Fruit fly (Drosophila melanogaster) whole organism, embryonic: Measurements from ENCODE around the gene arm.

Experiments
- B-H2 ChIP-seq: fragments of 200-800 bp; sonication (Bioruptor generic); optimal IDR thresholded peaks from 2 replicates; lab custom pipeline; 2018; ENCODE audit warnings: missing biosample characterization, mild to moderate bottlenecking, missing genetic modification characterization
- CG10543 ChIP-seq: fragments of 200-800 bp; sonication (Bioruptor generic); optimal IDR thresholded peaks from 3 replicates; lab custom pipeline; 2017; ENCODE audit warnings: missing biosample characterization, mild to moderate bottlenecking, missing genetic modification characterization, moderate library complexity
- CG10654 ChIP-seq: fragments of 200-800 bp; sonication (Bioruptor generic); optimal IDR thresholded peaks from 2 replicates; lab custom pipeline; 2016; ENCODE audit warnings: missing biosample characterization, missing genetic modification characterization
- CG11398 ChIP-seq: fragments of 200-800 bp; sonication (Bioruptor generic); optimal IDR thresholded peaks from 2 replicates; lab custom pipeline; 2016; ENCODE audit warnings: missing biosample characterization, missing genetic modification characterization
- CG12659 ChIP-seq: fragments of 200-800 bp; sonication (Bioruptor generic); optimal IDR thresholded peaks from 3 replicates; lab custom pipeline; 2017; ENCODE audit warnings: mild to moderate bottlenecking, missing biosample characterization, missing genetic modification reagents, missing genetic modification characterization
- CG14710 ChIP-seq: fragments of 200-800 bp; sonication (Bioruptor generic); optimal IDR thresholded peaks from 3 replicates; lab custom pipeline; 2019; ENCODE audit warnings: missing biosample characterization, mild to moderate bottlenecking, missing genetic modification characterization, moderate library complexity
- CG1603 ChIP-seq: fragments of 200-800 bp; sonication (Bioruptor generic); optimal IDR thresholded peaks from 2 replicates; lab custom pipeline; 2019; ENCODE audit warnings: missing biosample characterization, mild to moderate bottlenecking, missing genetic modification characterization, moderate library complexity
- CG17328 ChIP-seq: fragments of 200-800 bp; sonication (Bioruptor generic); IDR thresholded peaks from 2 replicates; pipeline ENCODE4 v1.3.6; 2022; ENCODE audit warnings: missing biosample characterization, missing genetic modification characterization
- CG17385 ChIP-seq: fragments of 200-800 bp; sonication (Bioruptor generic); optimal IDR thresholded peaks from 3 replicates; lab custom pipeline; 2018; ENCODE audit warnings: missing biosample characterization, mild to moderate bottlenecking, missing genetic modification characterization
- CG3065 ChIP-seq: fragments of 200-800 bp; sonication (Bioruptor generic); optimal IDR thresholded peaks from 2 replicates; lab custom pipeline; 2016; ENCODE audit warnings: missing biosample characterization, missing genetic modification characterization
- CG34376 ChIP-seq: fragments of 200-800 bp; sonication (Bioruptor generic); optimal IDR thresholded peaks from 2 replicates; lab custom pipeline; 2018; ENCODE audit warnings: missing biosample characterization, mild to moderate bottlenecking, missing genetic modification characterization
- CG4854 ChIP-seq: fragments of 200-800 bp; sonication (Bioruptor generic); optimal IDR thresholded peaks from 2 replicates; lab custom pipeline; 2016; ENCODE audit warnings: missing biosample characterization, missing genetic modification characterization, inconsistent platforms
- CG5180 ChIP-seq: fragments of 200-800 bp; sonication (Bioruptor generic); optimal IDR thresholded peaks from 3 replicates; lab custom pipeline; 2017; ENCODE audit warnings: missing biosample characterization, missing genetic modification characterization, mild to moderate bottlenecking, moderate library complexity, missing genetic modification reagents
- CG6791 ChIP-seq: fragments of 200-800 bp; sonication (Bioruptor generic); IDR thresholded peaks from 3 replicates; pipeline ENCODE4 v1.3.6; 2022; ENCODE audit warnings: missing biosample characterization, missing genetic modification characterization; ENCODE audit not compliant: partially characterized antibody
- CG7987 ChIP-seq: fragments of 200-800 bp; sonication (Bioruptor generic); optimal IDR thresholded peaks from 2 replicates; lab custom pipeline; 2018; ENCODE audit warnings: missing biosample characterization, mild to moderate bottlenecking, missing genetic modification characterization, moderate library complexity
- CG8359 ChIP-seq: fragments of 200-800 bp; sonication (Bioruptor generic); optimal IDR thresholded peaks from 2 replicates; lab custom pipeline; 2017; ENCODE audit warnings: missing biosample characterization, mild to moderate bottlenecking, missing genetic modification characterization, borderline replicate concordance
- CG8388 ChIP-seq: fragments of 200-800 bp; sonication (Bioruptor generic); optimal IDR thresholded peaks from 2 replicates; lab custom pipeline; 2019; ENCODE audit warnings: missing biosample characterization, mild to moderate bottlenecking, missing genetic modification characterization, moderate library complexity
- CG8765 ChIP-seq: fragments of 200-800 bp; sonication (Bioruptor generic); IDR thresholded peaks from 2 replicates; pipeline ENCODE4 v1.3.6; 2022; ENCODE audit warnings: missing biosample characterization, missing genetic modification characterization
- CG9215 ChIP-seq: fragments of 200-800 bp; sonication (Bioruptor generic); IDR thresholded peaks from 2 replicates; pipeline ENCODE4 v1.3.6; 2022; ENCODE audit warnings: missing biosample characterization, missing genetic modification characterization
- CHES-1-like ChIP-seq: fragments of 200-800 bp; sonication (Bioruptor generic); optimal IDR thresholded peaks from 2 replicates; lab custom pipeline; 2016; ENCODE audit warnings: missing biosample characterization, missing genetic modification characterization
- Dref ChIP-seq: fragments of 200-800 bp; sonication (Bioruptor generic); IDR thresholded peaks from 2 replicates; pipeline ENCODE4 v1.3.6; 2022; ENCODE audit warnings: missing biosample characterization, missing genetic modification characterization
- Drgx ChIP-seq: fragments of 200-800 bp; sonication (Bioruptor generic); IDR thresholded peaks from 2 replicates; pipeline ENCODE4 v1.3.6; 2022; ENCODE audit warnings: missing biosample characterization, missing genetic modification characterization
- Gsc ChIP-seq: fragments of 200-800 bp; sonication (Bioruptor generic); IDR thresholded peaks from 2 replicates; pipeline ENCODE4 v1.3.6; 2022; ENCODE audit warnings: missing biosample characterization, missing genetic modification characterization
- Hr3 ChIP-seq: fragments of 200-800 bp; sonication (Bioruptor generic); optimal IDR thresholded peaks from 3 replicates; lab custom pipeline; 2016; ENCODE audit warnings: missing biosample characterization, missing genetic modification characterization
- Hr51 ChIP-seq, 2 experiments: fragments of 200-800 bp; sonication (Bioruptor generic); optimal IDR thresholded peaks; 2 replicates in 1 of 2; 3 replicates in 1 of 2; lab custom pipeline; 2016 to 2018; ENCODE audit warnings: missing biosample characterization in 2 of 2, missing genetic modification characterization in 2 of 2, mild to moderate bottlenecking in 1 of 2, moderate library complexity in 1 of 2
- Mes4 ChIP-seq: fragments of 200-800 bp; sonication (Bioruptor generic); optimal IDR thresholded peaks from 2 replicates; lab custom pipeline; 2016; ENCODE audit warnings: missing biosample characterization, missing genetic modification characterization
- NC2α ChIP-seq: fragments of 200-800 bp; sonication (Bioruptor generic); optimal IDR thresholded peaks from 2 replicates; lab custom pipeline; 2016; ENCODE audit warnings: missing biosample characterization, missing genetic modification characterization
- Side ChIP-seq: fragments of 200-800 bp; sonication (Bioruptor generic); optimal IDR thresholded peaks from 2 replicates; lab custom pipeline; 2016; ENCODE audit warnings: missing biosample characterization, missing genetic modification characterization
- Sry-δ ChIP-seq: fragments of 200-800 bp; sonication (Bioruptor generic); optimal IDR thresholded peaks from 2 replicates; lab custom pipeline; 2016; ENCODE audit warnings: missing biosample characterization, missing genetic modification characterization
- TFAM ChIP-seq: fragments of 200-800 bp; sonication (Bioruptor generic); optimal IDR thresholded peaks from 2 replicates; lab custom pipeline; 2017; ENCODE audit warnings: missing biosample characterization, missing genetic modification characterization, inconsistent platforms
- Trl ChIP-seq, 3 experiments: fragments of >200 bp in 2 of 3; fragments of 200-800 bp in 1 of 3; sonication (Bioruptor generic) in 1 of 3; optimal IDR thresholded peaks; 2 replicates in 1 of 3; 3 replicates in 2 of 3; lab custom pipeline; 2016 to 2017; ENCODE audit warnings: missing biosample characterization in 1 of 3, missing genetic modification characterization in 1 of 3
- al ChIP-seq: fragments of 200-800 bp; sonication (Bioruptor generic); IDR thresholded peaks from 2 replicates; pipeline ENCODE4 v1.3.6; 2022; ENCODE audit warnings: missing biosample characterization, missing genetic modification characterization
- ato ChIP-seq: fragments of 200-800 bp; sonication (Bioruptor generic); IDR thresholded peaks from 2 replicates; pipeline ENCODE4 v1.3.6; 2022; ENCODE audit warnings: missing biosample characterization, missing genetic modification characterization; ENCODE audit not compliant: partially characterized antibody
- chn ChIP-seq: fragments of 200-800 bp; sonication (Bioruptor generic); optimal IDR thresholded peaks from 2 replicates; lab custom pipeline; 2016; ENCODE audit warnings: missing biosample characterization, missing genetic modification characterization
- crc ChIP-seq: fragments of 200-800 bp; sonication (Bioruptor generic); optimal IDR thresholded peaks from 2 replicates; lab custom pipeline; 2016; ENCODE audit warnings: missing biosample characterization, missing genetic modification characterization
- dpn ChIP-seq, 2 experiments: fragments of 200-800 bp; sonication (Bioruptor generic); optimal IDR thresholded peaks; 3 replicates each; lab custom pipeline; 2016; ENCODE audit warnings: missing biosample characterization in 2 of 2, missing genetic modification characterization in 2 of 2
- emc ChIP-seq: fragments of 200-800 bp; sonication (Bioruptor generic); optimal IDR thresholded peaks from 2 replicates; lab custom pipeline; 2016; ENCODE audit warnings: missing biosample characterization, missing genetic modification characterization
- h ChIP-seq: fragments of >200 bp; optimal IDR thresholded peaks from 2 replicates; lab custom pipeline; 2017
- hkb ChIP-seq, 2 experiments: fragments of 200-800 bp in 1 of 2; fragments of >200 bp in 1 of 2; sonication (Bioruptor generic) in 1 of 2; IDR thresholded peaks in 1 of 2; optimal IDR thresholded peaks in 1 of 2; 2 replicates each; pipeline versions ENCODE4 v1.3.6 to Lab custom; 2017 to 2022; ENCODE audit warnings: missing biosample characterization in 1 of 2, missing genetic modification characterization in 1 of 2
- oc ChIP-seq: fragments of 200-800 bp; sonication (Bioruptor generic); optimal IDR thresholded peaks from 2 replicates; lab custom pipeline; 2018; ENCODE audit warnings: missing biosample characterization, mild to moderate bottlenecking, missing genetic modification characterization, moderate library complexity
- otp ChIP-seq: fragments of 200-800 bp; sonication (Bioruptor generic); IDR thresholded peaks from 3 replicates; pipeline ENCODE4, ENCODE4 v1.3.6; 2022; ENCODE audit warnings: missing biosample characterization, missing genetic modification characterization
- sqz ChIP-seq: fragments of 200-800 bp; sonication (Bioruptor generic); optimal IDR thresholded peaks from 3 replicates; lab custom pipeline; 2018; ENCODE audit warnings: missing biosample characterization, mild to moderate bottlenecking, missing genetic modification characterization
- ssp ChIP-seq: fragments of 200-800 bp; sonication (Bioruptor generic); IDR thresholded peaks from 2 replicates; pipeline ENCODE4 v1.3.6; 2022; ENCODE audit warnings: missing biosample characterization, missing genetic modification characterization
- sug ChIP-seq: fragments of 200-800 bp; optimal IDR thresholded peaks from 2 replicates; lab custom pipeline; 2019; ENCODE audit warnings: missing biosample characterization, mild to moderate bottlenecking, missing genetic modification characterization, moderate library complexity
- usp ChIP-seq: fragments of >200 bp; optimal IDR thresholded peaks from 2 replicates; lab custom pipeline; 2017; ENCODE audit warnings: missing biosample characterization, missing genetic modification characterization
- zen ChIP-seq: fragments of 200-800 bp; sonication (Bioruptor generic); optimal IDR thresholded peaks from 3 replicates; lab custom pipeline; 2018; ENCODE audit warnings: missing biosample characterization, mild to moderate bottlenecking, missing genetic modification characterization, moderate library complexity
- zfh1 ChIP-seq: fragments of 200-800 bp; sonication (Bioruptor generic); IDR thresholded peaks from 3 replicates; pipeline ENCODE4 v1.3.6; 2022; ENCODE audit warnings: missing biosample characterization, missing genetic modification characterization

arm gene

DNA sequence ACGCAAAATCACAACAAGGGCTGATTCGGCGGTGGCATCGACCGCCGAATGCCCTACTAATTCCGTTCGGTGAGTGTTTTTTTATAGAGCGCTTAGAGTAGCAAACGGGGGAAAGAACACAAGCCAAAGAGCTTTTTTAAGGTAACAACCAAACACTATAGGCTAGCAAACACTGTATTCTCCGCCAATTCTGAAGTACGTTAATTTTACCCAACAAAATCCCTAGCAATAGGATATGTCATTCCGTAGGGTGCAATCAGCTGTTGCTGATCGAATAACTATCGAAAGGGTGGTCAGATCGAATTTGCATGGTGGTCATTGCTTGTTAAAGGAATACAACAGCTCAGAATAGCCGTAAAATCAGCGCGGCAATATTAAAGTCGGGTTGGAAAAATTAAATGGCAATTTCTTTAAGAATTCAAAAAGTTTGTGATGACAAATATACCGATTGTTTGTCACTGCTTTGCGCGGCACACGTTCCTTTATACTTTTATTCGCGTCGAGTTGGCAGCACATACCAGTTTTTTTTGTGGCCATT, 7.3 kb upstream of the arm start, which contains the start of gene mip130 (continued):
- TF ChIP-seq CG9215 (GFP tag; lab: Robert Waterston, UW): 0 out of 2 replicates have a peak, but pooled peaks have one; percentile 32
- peak; percentile 9 for TF ChIP-seq CG10654 (GFP tag; lab: Kevin White, UChicago)
- TF ChIP-seq Hr51 (GFP tag; optimal IDR thresholded peaks at IDR 0.05; lab: Kevin White, UChicago): peak in 1 of 2 experiments; percentile 51
- TF ChIP-seq Hr3: peak; percentile 52
- TF ChIP-seq hkb (optimal IDR thresholded peaks at IDR 0.05; lab: Kevin White, UChicago): peak; percentile 56
- peak; percentile 63; the same call in 1 of the 2 replicates for TF ChIP-seq hkb (GFP tag; IDR thresholded peaks at IDR 0.05; lab: Robert Waterston, UW)

DNA sequence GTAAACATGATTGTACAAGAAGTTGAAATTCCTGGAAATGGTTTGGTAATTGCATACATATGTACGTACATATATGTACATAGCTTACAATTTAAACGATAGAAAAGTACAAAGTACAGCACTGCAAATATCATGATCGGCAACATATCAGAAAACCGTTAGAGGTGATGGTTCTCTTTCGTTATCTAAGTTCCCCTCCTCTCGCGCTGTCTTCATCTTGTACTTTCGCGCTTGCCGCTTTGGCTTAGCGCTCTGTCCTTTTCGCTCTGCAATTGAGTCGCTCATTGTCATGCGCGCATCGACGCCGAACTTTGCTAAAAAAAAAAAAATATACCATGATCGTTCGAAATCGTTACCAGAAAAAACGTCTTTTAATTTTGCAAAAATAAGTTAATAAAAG, 3.5 kb upstream of the arm start:
- TF ChIP-seq zen (no peak), NC2α (GFP tag; lab: Kevin White, UChicago) (no peak), TFAM (no peak), CG8359 (no peak), sug (tag; lab: Kevin White, UChicago) (no peak), sqz (GFP tag; lab: Kevin White, UChicago) (no peak), CG4854 (GFP tag; lab: Kevin White, UChicago) (no peak), CG11398 (GFP tag; lab: Kevin White, UChicago) (no peak), Drgx (no peak), ato (GFP tag; lab: Robert Waterston, UW) (no peak), CHES-1-like (GFP tag; lab: Kevin White, UChicago) (no peak), Gsc (GFP tag; lab: Robert Waterston, UW) (no peak), CG17328 (no peak), CG8388 (GFP tag; lab: Kevin White, UChicago) (no peak), otp (GFP tag; lab: Robert Waterston, UW) (no peak), CG3065 (no peak)
- TF ChIP-seq, all 482 proteins: peak for 0

DNA sequence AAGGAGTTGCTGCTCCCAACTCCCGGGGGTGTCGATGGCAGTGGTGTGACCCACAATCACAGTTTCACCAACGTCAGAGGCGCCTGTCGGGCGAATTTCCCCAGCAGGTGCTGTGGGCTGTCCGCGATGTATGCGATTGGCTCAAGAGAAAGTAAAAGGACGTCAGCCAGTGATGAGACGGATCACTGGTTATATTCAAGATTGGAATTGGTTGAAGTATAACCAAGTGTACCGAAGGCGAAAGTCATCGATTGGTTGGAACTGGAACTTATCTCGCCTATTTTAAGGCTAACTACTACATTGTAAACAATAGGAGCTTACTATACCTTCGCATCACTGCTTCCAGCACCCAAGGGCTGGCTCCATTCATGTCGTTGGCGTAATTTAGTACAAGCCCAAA, 2.6 kb upstream of the arm start, which contains the start of gene CG32801:
Gene CG32801, minus strand, starts transcription at position 101 of the 400 bp plus-strand sequence.
- TF ChIP-seq CG14710 (tag; lab: Kevin White, UChicago) (no peak), Side (no peak), crc (no peak), CG8765 (GFP tag; lab: Robert Waterston, UW) (no peak), chn (GFP tag; lab: Kevin White, UChicago) (no peak), CG6791 (GFP tag; lab: Robert Waterston, UW) (no peak), CG5180 (no peak), ssp (no peak), B-H2 (GFP tag; lab: Kevin White, UChicago) (no peak), dpn (GFP tag; optimal IDR thresholded peaks at IDR 0.05; lab: Kevin White, UChicago) (no peak)

dm6 chrX:1901605-1902136, 1.2 kb upstream of the arm start, which contains the start of gene Ldaf1:
TSS of gene Ldaf1 (minus strand) at chrX:1901911.
- no peak for TF ChIP-seq Mes4 (GFP tag; lab: Kevin White, UChicago)
- no peak for TF ChIP-seq al (GFP tag; lab: Robert Waterston, UW)
- peak; percentile 5 for TF ChIP-seq Sry-δ (GFP tag; lab: Kevin White, UChicago)
- TF ChIP-seq CG7987 (GFP tag; lab: Kevin White, UChicago): no peak
- TF ChIP-seq CG17385 (GFP tag; lab: Kevin White, UChicago): no peak
- peak; percentile 21 for TF ChIP-seq CG1603 (tag; lab: Kevin White, UChicago)
- peak; percentile 26; the same call in 1 of the 3 replicates for TF ChIP-seq zfh1 (GFP tag; lab: Robert Waterston, UW)
- peak; percentile 22 for TF ChIP-seq CG10543 (GFP tag; lab: Kevin White, UChicago)
- TF ChIP-seq Trl (optimal IDR thresholded peaks at IDR 0.05; lab: Kevin White, UChicago): no peak
- TF ChIP-seq Trl (GFP tag; optimal IDR thresholded peaks at IDR 0.05; lab: Kevin White, UChicago): no peak
- peak; percentile 2 for TF ChIP-seq CG34376 (GFP tag; lab: Kevin White, UChicago)
- TF ChIP-seq emc (GFP tag; lab: Kevin White, UChicago): no peak
- no peak for TF ChIP-seq usp (GFP tag; lab: Kevin White, UChicago)
- TF ChIP-seq CG12659 (GFP tag; lab: Kevin White, UChicago): peak; percentile 28
- TF ChIP-seq oc: no peak
- TF ChIP-seq Dref: peak; percentile 48
- no peak for TF ChIP-seq h (lab: Kevin White, UChicago)
